Fruit fly (Drosophila melanogaster) whole organism, embryonic: ENCODE results near the gene thoc7.

ENCODE experiments used
- BEAF-32 ChIP-seq: fragments of 200-800 bp; sonication (Bioruptor generic); optimal IDR thresholded peaks from 3 replicates; lab custom pipeline; 2017; ENCODE audit warnings: missing biosample characterization, missing genetic modification characterization, mild to moderate bottlenecking, moderate library complexity, missing genetic modification reagents
- Bgb ChIP-seq: fragments of 200-800 bp; sonication (Bioruptor generic); IDR thresholded peaks from 2 replicates; pipeline ENCODE4 v1.3.6; 2022; ENCODE audit warnings: missing biosample characterization, missing genetic modification characterization; ENCODE audit not compliant: partially characterized antibody
- CG10267 ChIP-seq: fragments of 200-800 bp; sonication (Bioruptor generic); optimal IDR thresholded peaks from 2 replicates; lab custom pipeline; 2018; ENCODE audit warnings: missing biosample characterization, mild to moderate bottlenecking, missing genetic modification characterization, moderate library complexity
- CG10543 ChIP-seq: fragments of 200-800 bp; sonication (Bioruptor generic); optimal IDR thresholded peaks from 3 replicates; lab custom pipeline; 2017; ENCODE audit warnings: missing biosample characterization, mild to moderate bottlenecking, missing genetic modification characterization, moderate library complexity
- CG11093 ChIP-seq: fragments of 200-800 bp; sonication (Bioruptor generic); IDR thresholded peaks from 3 replicates; pipeline ENCODE4 v1.3.6; 2022; ENCODE audit warnings: missing biosample characterization, missing genetic modification characterization
- CG12391 ChIP-seq: fragments of 200-800 bp; sonication (Bioruptor generic); optimal IDR thresholded peaks from 3 replicates; lab custom pipeline; 2018; ENCODE audit warnings: missing biosample characterization, mild to moderate bottlenecking, missing genetic modification characterization, moderate library complexity
- CG15011 ChIP-seq: fragments of 200-800 bp; sonication (Bioruptor generic); optimal IDR thresholded peaks from 3 replicates; lab custom pipeline; 2018; ENCODE audit warnings: missing biosample characterization, mild to moderate bottlenecking, missing genetic modification characterization
- CG15479 ChIP-seq: fragments of 200-800 bp; sonication (Bioruptor generic); optimal IDR thresholded peaks from 3 replicates; lab custom pipeline; 2019; ENCODE audit warnings: missing biosample characterization, mild to moderate bottlenecking, missing genetic modification characterization, moderate library complexity
- CG15514 ChIP-seq: fragments of 200-800 bp; sonication (Bioruptor generic); optimal IDR thresholded peaks from 3 replicates; lab custom pipeline; 2017; ENCODE audit warnings: missing biosample characterization, missing genetic modification characterization, mild to moderate bottlenecking, moderate library complexity, missing genetic modification reagents
- CG17186 ChIP-seq: fragments of 200-800 bp; sonication (Bioruptor generic); optimal IDR thresholded peaks from 3 replicates; lab custom pipeline; 2017; ENCODE audit warnings: missing biosample characterization, missing genetic modification reagents, missing genetic modification characterization
- CG17385 ChIP-seq: fragments of 200-800 bp; sonication (Bioruptor generic); optimal IDR thresholded peaks from 3 replicates; lab custom pipeline; 2018; ENCODE audit warnings: missing biosample characterization, mild to moderate bottlenecking, missing genetic modification characterization
- CG2202 ChIP-seq: fragments of 200-800 bp; sonication (Bioruptor generic); optimal IDR thresholded peaks from 2 replicates; lab custom pipeline; 2018; ENCODE audit warnings: missing biosample characterization, mild to moderate bottlenecking, missing genetic modification characterization
- CG31365 ChIP-seq: fragments of 200-800 bp; sonication (Bioruptor generic); optimal IDR thresholded peaks from 2 replicates; lab custom pipeline; 2018; ENCODE audit warnings: missing biosample characterization, mild to moderate bottlenecking, missing genetic modification characterization
- CG34376 ChIP-seq: fragments of 200-800 bp; sonication (Bioruptor generic); optimal IDR thresholded peaks from 2 replicates; lab custom pipeline; 2018; ENCODE audit warnings: missing biosample characterization, mild to moderate bottlenecking, missing genetic modification characterization
- CG43689 ChIP-seq: fragments of 200-800 bp; sonication (Bioruptor generic); IDR thresholded peaks from 2 replicates; pipeline ENCODE4 v1.3.6; 2022; ENCODE audit warnings: missing biosample characterization, missing genetic modification characterization
- CG8290 ChIP-seq, 3 experiments: fragments of 200-800 bp; sonication (Bioruptor generic); optimal IDR thresholded peaks; 2 replicates each; lab custom pipeline; 2016 to 2019; ENCODE audit warnings: missing biosample characterization in 3 of 3, missing genetic modification characterization in 3 of 3, mild to moderate bottlenecking in 2 of 3, moderate library complexity in 1 of 3
- CG8388 ChIP-seq: fragments of 200-800 bp; sonication (Bioruptor generic); optimal IDR thresholded peaks from 2 replicates; lab custom pipeline; 2019; ENCODE audit warnings: missing biosample characterization, mild to moderate bottlenecking, missing genetic modification characterization, moderate library complexity
- CG8478 ChIP-seq: fragments of >200 bp; optimal IDR thresholded peaks from 2 replicates; lab custom pipeline; 2018
- D19A ChIP-seq: fragments of 200-800 bp; optimal IDR thresholded peaks from 3 replicates; lab custom pipeline; 2019; ENCODE audit warnings: missing biosample characterization, mild to moderate bottlenecking, missing genetic modification characterization, moderate library complexity
- Deaf1 ChIP-seq: fragments of 200-800 bp; optimal IDR thresholded peaks from 3 replicates; lab custom pipeline; 2019; ENCODE audit warnings: missing biosample characterization, mild to moderate bottlenecking, missing genetic modification characterization, moderate library complexity
- Dek ChIP-seq: fragments of 200-800 bp; sonication (Bioruptor generic); optimal IDR thresholded peaks from 3 replicates; lab custom pipeline; 2019; ENCODE audit warnings: missing biosample characterization, mild to moderate bottlenecking, missing genetic modification characterization, moderate library complexity
- GATAe ChIP-seq: fragments of 200-800 bp; sonication (Bioruptor generic); conservative IDR thresholded peaks from 2 replicates; pipeline ENCODE4 v1.3.6; 2022; ENCODE audit warnings: missing biosample characterization, missing genetic modification characterization
- HHEX ChIP-seq: fragments of 200-800 bp; sonication (Bioruptor generic); optimal IDR thresholded peaks from 3 replicates; lab custom pipeline; 2017; ENCODE audit warnings: missing biosample characterization, mild to moderate bottlenecking, missing genetic modification characterization, missing genetic modification reagents
- HLHmδ ChIP-seq: fragments of 200-800 bp; sonication (Bioruptor generic); optimal IDR thresholded peaks from 2 replicates; lab custom pipeline; 2018; ENCODE audit warnings: missing biosample characterization, mild to moderate bottlenecking, missing genetic modification characterization, moderate library complexity
- HmgZ ChIP-seq: fragments of 200-800 bp; sonication (Bioruptor generic); optimal IDR thresholded peaks from 2 replicates; lab custom pipeline; 2018; ENCODE audit warnings: missing biosample characterization, mild to moderate bottlenecking, missing genetic modification characterization
- MBD-R2 ChIP-seq: fragments of 200-800 bp; sonication (Bioruptor generic); IDR thresholded peaks from 2 replicates; pipeline ENCODE4 v1.3.6; 2022; ENCODE audit warnings: missing biosample characterization, missing genetic modification characterization
- MESR4 ChIP-seq: fragments of 200-800 bp; sonication (Bioruptor generic); optimal IDR thresholded peaks from 2 replicates; lab custom pipeline; 2018; ENCODE audit warnings: missing biosample characterization, mild to moderate bottlenecking, missing genetic modification characterization, moderate library complexity
- Med ChIP-seq: fragments of 200-800 bp; sonication (Bioruptor generic); peaks from one replicate; lab custom pipeline; 2016; ENCODE audit warnings: missing biosample characterization, missing genetic modification characterization, mild to moderate bottlenecking, inconsistent platforms, moderate library complexity
- Meics ChIP-seq: fragments of 200-800 bp; sonication (Bioruptor generic); optimal IDR thresholded peaks from 2 replicates; lab custom pipeline; 2017; ENCODE audit warnings: missing biosample characterization, mild to moderate bottlenecking, missing genetic modification characterization
- Myb ChIP-seq: fragments of 200-800 bp; sonication (Bioruptor generic); optimal IDR thresholded peaks from 2 replicates; lab custom pipeline; 2016; ENCODE audit warnings: missing biosample characterization, missing genetic modification characterization
- Pdp1 ChIP-seq, 2 experiments: fragments of 200-800 bp; sonication (Bioruptor generic); optimal IDR thresholded peaks; 3 replicates each; lab custom pipeline; 2016; ENCODE audit warnings: missing biosample characterization in 2 of 2, missing genetic modification characterization in 2 of 2, mild to moderate bottlenecking in 1 of 2, moderate library complexity in 1 of 2
- Sin3A ChIP-seq: fragments of >200 bp; optimal IDR thresholded peaks from 2 replicates; lab custom pipeline; 2018
- Spps ChIP-seq: fragments of 200-800 bp; sonication (Bioruptor generic); optimal IDR thresholded peaks from 2 replicates; lab custom pipeline; 2018; ENCODE audit warnings: missing biosample characterization, mild to moderate bottlenecking, missing genetic modification characterization
- bsh ChIP-seq, 2 experiments: fragments of 200-800 bp; sonication (Bioruptor generic); optimal IDR thresholded peaks; 2 replicates each; lab custom pipeline; 2017 to 2018; ENCODE audit warnings: mild to moderate bottlenecking in 2 of 2, missing biosample characterization in 2 of 2, missing genetic modification characterization in 2 of 2, moderate library complexity in 1 of 2
- crol ChIP-seq: fragments of 200-800 bp; sonication (Bioruptor generic); IDR thresholded peaks from 2 replicates; pipeline ENCODE4 v1.3.6; 2022; ENCODE audit warnings: missing biosample characterization, missing genetic modification characterization
- grn ChIP-seq: fragments of 200-800 bp; sonication (Bioruptor generic); optimal IDR thresholded peaks from 3 replicates; lab custom pipeline; 2017; ENCODE audit warnings: missing biosample characterization, missing genetic modification characterization
- hkb ChIP-seq, 2 experiments: fragments of 200-800 bp in 1 of 2; fragments of >200 bp in 1 of 2; sonication (Bioruptor generic) in 1 of 2; IDR thresholded peaks in 1 of 2; optimal IDR thresholded peaks in 1 of 2; 2 replicates each; pipeline versions ENCODE4 v1.3.6 to Lab custom; 2017 to 2022; ENCODE audit warnings: missing biosample characterization in 1 of 2, missing genetic modification characterization in 1 of 2
- maf-S ChIP-seq: fragments of 200-800 bp; sonication (Bioruptor generic); optimal IDR thresholded peaks from 2 replicates; lab custom pipeline; 2016; ENCODE audit warnings: missing biosample characterization, missing genetic modification characterization
- nerfin-2 ChIP-seq: fragments of 200-800 bp; sonication (Bioruptor generic); IDR thresholded peaks from 2 replicates; pipeline ENCODE4 v1.3.6; 2022; ENCODE audit warnings: missing biosample characterization, missing genetic modification characterization; ENCODE audit not compliant: partially characterized antibody
- org-1 ChIP-seq: fragments of 200-800 bp; sonication (Bioruptor generic); optimal IDR thresholded peaks from 2 replicates; lab custom pipeline; 2017; ENCODE audit warnings: missing biosample characterization, missing genetic modification characterization
- pnt ChIP-seq: fragments of 200-800 bp; sonication (Bioruptor generic); optimal IDR thresholded peaks from 3 replicates; lab custom pipeline; 2016; ENCODE audit warnings: missing biosample characterization, missing genetic modification characterization
- row ChIP-seq: fragments of 200-800 bp; sonication (Bioruptor generic); IDR thresholded peaks from 3 replicates; pipeline ENCODE4 v1.3.6; 2022; ENCODE audit warnings: missing biosample characterization, missing genetic modification characterization
- salm ChIP-seq: fragments of 200-800 bp; sonication (Bioruptor generic); optimal IDR thresholded peaks from 2 replicates; lab custom pipeline; 2018; ENCODE audit warnings: missing biosample characterization, mild to moderate bottlenecking, missing genetic modification characterization
- sisA ChIP-seq: fragments of 200-800 bp; sonication (Bioruptor generic); IDR thresholded peaks from 2 replicates; pipeline ENCODE4 v1.3.6; 2022; ENCODE audit warnings: missing biosample characterization, missing genetic modification characterization
- slbo ChIP-seq: fragments of 200-800 bp; sonication (Bioruptor generic); IDR thresholded peaks from 2 replicates; pipeline ENCODE4 v1.3.6; 2022; ENCODE audit warnings: missing biosample characterization, missing genetic modification characterization
- ssp ChIP-seq: fragments of 200-800 bp; sonication (Bioruptor generic); IDR thresholded peaks from 2 replicates; pipeline ENCODE4 v1.3.6; 2022; ENCODE audit warnings: missing biosample characterization, missing genetic modification characterization
- wdn ChIP-seq: fragments of 200-800 bp; sonication (Bioruptor generic); IDR thresholded peaks from 2 replicates; pipeline ENCODE4 v1.3.6; 2022; ENCODE audit warnings: missing biosample characterization, missing genetic modification characterization
- zfh2 ChIP-seq: fragments of 200-800 bp; sonication (Bioruptor generic); optimal IDR thresholded peaks from 2 replicates; lab custom pipeline; 2016; ENCODE audit warnings: missing biosample characterization, missing genetic modification characterization

Gene thoc7

DNA sequence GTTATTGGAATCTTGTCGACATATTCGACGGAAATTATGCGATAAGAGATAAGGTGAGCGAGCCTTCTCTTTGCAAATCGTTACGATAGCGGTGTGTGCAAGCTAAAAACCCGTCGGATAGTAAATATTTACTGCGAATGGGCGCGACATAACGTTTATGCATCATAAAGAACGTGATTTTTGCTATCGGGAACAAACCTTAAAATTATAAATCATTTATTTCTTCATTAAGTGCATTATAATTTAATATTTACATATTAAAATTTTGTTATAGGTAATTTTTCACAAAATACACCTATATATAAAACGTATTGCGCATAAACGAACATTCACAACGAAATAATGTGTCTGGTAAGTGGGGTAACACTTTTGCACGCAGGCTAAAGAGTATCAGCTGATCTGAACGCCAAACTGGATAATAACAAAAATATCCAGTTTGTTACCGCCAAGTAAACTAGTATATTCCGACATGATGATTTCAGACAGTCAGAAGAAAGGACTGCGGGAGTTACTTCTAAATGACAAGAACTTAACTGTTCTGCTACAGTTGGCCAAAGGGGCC, 6.7 kb downstream of the thoc7 start, which contains the start of the genes Gk1 and CG13876 (continued):
- TF ChIP-seq org-1 (GFP tag; lab: Kevin White, UChicago) (peak; percentile 86), CG10267 (tag; lab: Kevin White, UChicago) (peak; percentile 91), CG8388 (peak; percentile 94), CG31365 (peak; percentile 77), nerfin-2 (GFP tag; lab: Robert Waterston, UW) (no peak), crol (GFP tag; lab: Robert Waterston, UW) (peak; percentile 63), sisA (GFP tag; lab: Robert Waterston, UW) (peak; percentile 81), CG17186 (GFP tag; lab: Kevin White, UChicago) (peak; percentile 48), Meics (GFP tag; lab: Kevin White, UChicago) (peak; percentile 97), Deaf1 (peak; percentile 85), CG17385 (GFP tag; lab: Kevin White, UChicago) (peak; percentile 92), salm (tag; lab: Kevin White, UChicago) (peak; percentile 96), CG2202 (tag; lab: Kevin White, UChicago) (peak; percentile 91), CG15011 (GFP tag; lab: Kevin White, UChicago) (no peak), CG11093 (GFP tag; lab: Robert Waterston, UW) (peak; percentile 76), CG43689 (peak; percentile 84), CG15479 (GFP tag; lab: Kevin White, UChicago) (peak; percentile 82), grn (GFP tag; lab: Kevin White, UChicago) (peak; percentile 78), HLHmδ (no peak), CG10543 (GFP tag; lab: Kevin White, UChicago) (peak; percentile 96), zfh2 (GFP tag; lab: Kevin White, UChicago) (peak; percentile 63), wdn (peak; percentile 94), hkb (optimal IDR thresholded peaks at IDR 0.05; lab: Kevin White, UChicago) (no peak), hkb (GFP tag; IDR thresholded peaks at IDR 0.05; lab: Robert Waterston, UW) (peak; percentile 96), Spps (tag; lab: Kevin White, UChicago) (peak; percentile 91), Bgb (GFP tag; lab: Robert Waterston, UW) (no peak), bsh (GFP tag; optimal IDR thresholded peaks at IDR 0.05; lab: Kevin White, UChicago) (peak; percentile 76 to 96), maf-S (GFP tag; lab: Kevin White, UChicago) (peak; percentile 28), CG12391 (tag; lab: Kevin White, UChicago) (peak; percentile 98), D19A (tag; lab: Kevin White, UChicago) (peak; percentile 95), ssp (GFP tag; lab: Robert Waterston, UW) (peak; percentile 78), HHEX (GFP tag; lab: Kevin White, UChicago) (peak; percentile 94)

DNA sequence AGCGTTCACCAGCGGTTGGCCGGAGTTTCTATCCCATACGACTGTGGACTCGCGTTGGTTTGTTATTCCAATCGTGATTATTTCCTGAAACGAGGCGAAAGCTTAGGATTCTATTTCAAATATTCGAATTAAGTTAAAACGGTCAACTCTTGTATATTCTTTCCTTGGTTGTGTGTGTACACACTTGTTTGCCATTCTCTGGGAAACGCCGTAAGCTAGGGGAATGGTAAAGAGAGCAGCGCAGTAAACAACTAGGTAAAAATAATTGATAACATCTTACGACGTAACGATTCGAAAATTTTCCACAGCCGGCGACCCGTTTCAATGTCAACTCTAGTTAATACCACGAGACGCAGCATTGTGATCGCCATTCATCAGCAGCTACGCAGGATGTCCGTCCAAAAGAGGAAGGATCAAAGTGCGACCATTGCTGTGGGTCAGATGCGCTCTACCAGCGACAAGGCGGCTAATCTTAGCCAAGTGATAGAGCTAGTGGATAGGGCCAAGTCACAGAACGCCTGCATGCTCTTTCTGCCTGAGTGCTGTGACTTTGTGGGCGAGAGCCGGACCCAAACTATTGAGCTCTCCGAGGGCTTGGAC, 8.9 kb downstream of the thoc7 start, which contains the start of gene NitFhit:
Gene NitFhit, plus strand, starts transcription at position 195 of the 600 bp plus-strand sequence.
- TF ChIP-seq MESR4 (GFP tag; lab: Kevin White, UChicago), result peak; percentile 46
- no peak for TF ChIP-seq CG8478 (lab: Kevin White, UChicago)
- no peak for TF ChIP-seq CG8290 (GFP tag; optimal IDR thresholded peaks at IDR 0.05; lab: Kevin White, UChicago)
- peak in 1 of 2 experiments; percentile 17 for TF ChIP-seq CG8290 (tag; optimal IDR thresholded peaks at IDR 0.05; lab: Kevin White, UChicago)
- TF ChIP-seq Pdp1 (GFP tag; optimal IDR thresholded peaks at IDR 0.05; lab: Kevin White, UChicago), result peak in 1 of 2 experiments; percentile 89
- TF ChIP-seq row (GFP tag; lab: Robert Waterston, UW), result peak; percentile 48; the same call in 1 of the 3 replicates
- no peak for TF ChIP-seq GATAe
- peak; percentile 39 for TF ChIP-seq CG34376 (GFP tag; lab: Kevin White, UChicago)
- no peak for TF ChIP-seq Dek (tag; lab: Kevin White, UChicago)
- peak; percentile 6 for TF ChIP-seq BEAF-32 (GFP tag; lab: Kevin White, UChicago)
- TF ChIP-seq grn (GFP tag; lab: Kevin White, UChicago), result peak; percentile 91
- peak; percentile 72 for TF ChIP-seq MBD-R2 (GFP tag; lab: Robert Waterston, UW)
- TF ChIP-seq pnt (GFP tag; lab: Kevin White, UChicago), result no peak
- TF ChIP-seq slbo (GFP tag; lab: Robert Waterston, UW), result 0 out of 2 replicates have a peak, but pooled peaks have one; percentile 4
- peak; percentile 95 for TF ChIP-seq Myb (GFP tag; lab: Kevin White, UChicago)
- TF ChIP-seq HmgZ, result peak; percentile 34
- TF ChIP-seq Sin3A (lab: Kevin White, UChicago), result peak; percentile 31
- peak; percentile 48 for TF ChIP-seq Med (GFP tag; lab: Kevin White, UChicago)
- TF ChIP-seq CG15514, result peak; percentile 7
